Worm (Caenorhabditis elegans) whole organism, mixed stage, embryonic: ENCODE measurements around the gene T04H1.5.

ENCODE experiments used
- M03D4.4 ChIP-seq: sonication (generic microtip); optimal IDR thresholded peaks from 2 replicates; lab custom pipeline; 2017; ENCODE audit warnings: mild to moderate bottlenecking, missing genetic modification characterization, missing compliant biosample characterization
- bed-3 ChIP-seq: fragments of 200-800 bp; sonication (Bioruptor generic); optimal IDR thresholded peaks from 3 replicates; lab custom pipeline; 2018; ENCODE audit warnings: mild to moderate bottlenecking, missing genetic modification characterization, moderate library complexity, missing compliant biosample characterization
- blmp-1 ChIP-seq: fragments of 150-350 bp; optimal IDR thresholded peaks from 2 replicates; lab custom pipeline; 2014; ENCODE audit warnings: missing biosample characterization, missing genetic modification characterization
- ceh-43 ChIP-seq: fragments of 200-800 bp; sonication (Bioruptor generic); optimal IDR thresholded peaks from 2 replicates; lab custom pipeline; 2018; ENCODE audit warnings: mild to moderate bottlenecking, missing genetic modification characterization, moderate library complexity, missing compliant biosample characterization
- ceh-83 ChIP-seq: fragments of 200-800 bp; sonication (Bioruptor generic); optimal IDR thresholded peaks from 2 replicates; lab custom pipeline; 2018; ENCODE audit warnings: mild to moderate bottlenecking, missing genetic modification characterization, missing compliant biosample characterization
- ces-1 ChIP-seq: fragments of 150-350 bp; optimal IDR thresholded peaks from 2 replicates; lab custom pipeline; 2014; ENCODE audit warnings: missing biosample characterization, missing genetic modification reagents, missing genetic modification characterization
- cnd-1 ChIP-seq: fragments of 200-800 bp; sonication (Bioruptor generic); optimal IDR thresholded peaks from 2 replicates; lab custom pipeline; 2018; ENCODE audit warnings: mild to moderate bottlenecking, missing genetic modification characterization, missing compliant biosample characterization
- drap-1 ChIP-seq: fragments of 200-800 bp; sonication (Bioruptor generic); optimal IDR thresholded peaks from 3 replicates; lab custom pipeline; 2018; ENCODE audit warnings: mild to moderate bottlenecking, missing genetic modification characterization, missing compliant biosample characterization
- elt-1 ChIP-seq: sonication (generic microtip); optimal IDR thresholded peaks from 2 replicates; lab custom pipeline; 2017; ENCODE audit warnings: missing genetic modification characterization, mild to moderate bottlenecking, missing compliant biosample characterization, antibody characterized with exemption, moderate library complexity, borderline replicate concordance; ENCODE audit not compliant: insufficient read depth
- flh-1 ChIP-seq: fragments of 200-800 bp; sonication (Bioruptor generic); optimal IDR thresholded peaks from 2 replicates; lab custom pipeline; 2018; ENCODE audit warnings: mild to moderate bottlenecking, missing genetic modification characterization, moderate library complexity, missing compliant biosample characterization
- ham-2 ChIP-seq: fragments of 200-800 bp; sonication (Bioruptor generic); optimal IDR thresholded peaks from 2 replicates; lab custom pipeline; 2018; ENCODE audit warnings: mild to moderate bottlenecking, missing genetic modification characterization, missing compliant biosample characterization
- hlh-1 ChIP-seq: fragments of 150-350 bp; optimal IDR thresholded peaks from 2 replicates; lab custom pipeline; 2014; ENCODE audit warnings: missing biosample characterization, missing genetic modification reagents, missing genetic modification characterization
- lin-13 ChIP-seq: fragments of 150-350 bp; optimal IDR thresholded peaks from 2 replicates; lab custom pipeline; 2014; ENCODE audit warnings: missing biosample characterization, missing genetic modification characterization
- lin-32 ChIP-seq: fragments of 200-800 bp; sonication (Bioruptor generic); optimal IDR thresholded peaks from 2 replicates; lab custom pipeline; 2018; ENCODE audit warnings: mild to moderate bottlenecking, missing genetic modification characterization, missing compliant biosample characterization
- lsy-2 ChIP-seq: fragments of 150-350 bp; optimal IDR thresholded peaks from 2 replicates; lab custom pipeline; 2014; ENCODE audit warnings: missing biosample characterization, missing genetic modification characterization
- mab-5 ChIP-seq: fragments of 150-350 bp; optimal IDR thresholded peaks from 2 replicates; lab custom pipeline; 2014; ENCODE audit warnings: missing biosample characterization, missing genetic modification characterization
- mep-1 ChIP-seq: fragments of 150-350 bp; optimal IDR thresholded peaks from 2 replicates; lab custom pipeline; 2017; ENCODE audit warnings: missing biosample characterization, missing genetic modification reagents, missing genetic modification characterization, inconsistent platforms
- mls-2 ChIP-seq: sonication (generic microtip); optimal IDR thresholded peaks from 2 replicates; lab custom pipeline; 2016; ENCODE audit warnings: mild to moderate bottlenecking, missing genetic modification characterization, moderate library complexity, missing compliant biosample characterization
- nhr-2 ChIP-seq: fragments of 150-350 bp; optimal IDR thresholded peaks from 2 replicates; lab custom pipeline; 2014; ENCODE audit warnings: missing biosample characterization, missing genetic modification characterization
- nhr-237 ChIP-seq: fragments of 150-350 bp; optimal IDR thresholded peaks from 2 replicates; lab custom pipeline; 2014; ENCODE audit warnings: missing biosample characterization, missing genetic modification characterization
- nhr-28 ChIP-seq: fragments of 150-350 bp; optimal IDR thresholded peaks from 2 replicates; lab custom pipeline; 2014; ENCODE audit warnings: missing biosample characterization, missing genetic modification characterization
- nhr-76 ChIP-seq: sonication (generic microtip); optimal IDR thresholded peaks from 2 replicates; lab custom pipeline; 2017; ENCODE audit warnings: missing biosample characterization, missing genetic modification characterization
- pha-4 ChIP-seq: fragments of 150-350 bp; optimal IDR thresholded peaks from 2 replicates; lab custom pipeline; 2018; ENCODE audit warnings: missing biosample characterization, missing genetic modification reagents, missing genetic modification characterization
- sem-2 ChIP-seq: fragments of 200-800 bp; sonication (Bioruptor generic); optimal IDR thresholded peaks from 2 replicates; lab custom pipeline; 2018; ENCODE audit warnings: mild to moderate bottlenecking, missing genetic modification characterization, missing compliant biosample characterization
- snpc-4 ChIP-seq: fragments of 150-350 bp; optimal IDR thresholded peaks from 2 replicates; lab custom pipeline; 2014; ENCODE audit warnings: missing biosample characterization, missing genetic modification characterization
- sptf-1 ChIP-seq: sonication (generic microtip); optimal IDR thresholded peaks from 2 replicates; lab custom pipeline; 2017; ENCODE audit warnings: mild to moderate bottlenecking, missing genetic modification characterization, moderate library complexity, missing compliant biosample characterization
- tbx-8 ChIP-seq: fragments of 200-800 bp; sonication (Bioruptor generic); optimal IDR thresholded peaks from 2 replicates; lab custom pipeline; 2018; ENCODE audit warnings: mild to moderate bottlenecking, missing genetic modification characterization, moderate library complexity, missing compliant biosample characterization
- unc-120 ChIP-seq: sonication (generic microtip); optimal IDR thresholded peaks from 2 replicates; lab custom pipeline; 2017; ENCODE audit warnings: missing genetic modification characterization, missing compliant biosample characterization; ENCODE audit not compliant: poor library complexity, severe bottlenecking
- unc-39 ChIP-seq: fragments of 150-350 bp; optimal IDR thresholded peaks from 2 replicates; lab custom pipeline; 2014; ENCODE audit warnings: missing biosample characterization, missing genetic modification characterization
- unc-62 ChIP-seq: fragments of 150-350 bp; optimal IDR thresholded peaks from 2 replicates; lab custom pipeline; 2014; ENCODE audit warnings: missing biosample characterization, missing genetic modification reagents, missing genetic modification characterization
- zip-8 ChIP-seq: fragments of 150-350 bp; optimal IDR thresholded peaks from 2 replicates; lab custom pipeline; 2014; ENCODE audit warnings: missing biosample characterization, missing genetic modification characterization
- ztf-11 ChIP-seq: fragments of 150-350 bp; optimal IDR thresholded peaks from 2 replicates; lab custom pipeline; 2014; ENCODE audit warnings: missing biosample characterization, missing genetic modification characterization

T04H1.5 gene

DNA sequence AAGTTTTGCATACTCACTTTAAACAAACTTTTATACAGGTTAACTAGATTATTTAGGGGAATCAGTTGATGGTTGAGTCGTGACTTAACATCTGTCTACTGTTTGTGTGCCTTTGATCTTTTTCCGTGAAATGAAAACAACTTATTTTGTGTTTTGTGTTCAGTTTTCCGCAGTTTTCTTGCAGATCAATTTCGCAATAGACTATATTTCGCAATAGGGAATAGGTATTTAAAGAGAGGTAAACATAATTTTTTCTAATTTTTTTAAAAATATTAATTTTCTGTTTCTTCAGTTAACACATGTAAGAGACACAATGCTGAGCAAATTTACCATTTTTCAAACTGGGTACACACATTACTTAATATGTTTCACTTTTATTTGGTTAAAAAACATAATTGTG is 10.2 kb downstream of the T04H1.5 start, which contains the start of gene tbb-6:
Gene tbb-6, plus strand, starts transcription at position 155 of the 400 bp plus-strand sequence.
- TF ChIP-seq pha-4 (tag; lab: Kevin White, UChicago), result no peak
- no peak for TF ChIP-seq unc-62 (GFP tag; lab: Kevin White, UChicago)
- TF ChIP-seq elt-1, result no peak
- TF ChIP-seq blmp-1 (tag; lab: Kevin White, UChicago), result no peak
- TF ChIP-seq lin-32 (GFP tag; lab: Kevin White, UChicago), result no peak
- TF ChIP-seq lin-13 (tag; lab: Kevin White, UChicago), result no peak
- TF ChIP-seq ceh-83 (GFP tag; lab: Kevin White, UChicago), result no peak
- TF ChIP-seq nhr-76, result no peak
- TF ChIP-seq sem-2 (GFP tag; lab: Kevin White, UChicago), result no peak
- no peak for TF ChIP-seq zip-8
- TF ChIP-seq drap-1 (GFP tag; lab: Kevin White, UChicago), result no peak
- no peak for TF ChIP-seq snpc-4 (tag; lab: Kevin White, UChicago)
- no peak for TF ChIP-seq ztf-11 (tag; lab: Kevin White, UChicago)
- no peak for TF ChIP-seq tbx-8 (GFP tag; lab: Kevin White, UChicago)
- TF ChIP-seq cnd-1 (tag; lab: Kevin White, UChicago), result no peak
- no peak for TF ChIP-seq bed-3 (GFP tag; lab: Kevin White, UChicago)
- TF ChIP-seq ceh-43 (GFP tag; lab: Kevin White, UChicago), result no peak

DNA sequence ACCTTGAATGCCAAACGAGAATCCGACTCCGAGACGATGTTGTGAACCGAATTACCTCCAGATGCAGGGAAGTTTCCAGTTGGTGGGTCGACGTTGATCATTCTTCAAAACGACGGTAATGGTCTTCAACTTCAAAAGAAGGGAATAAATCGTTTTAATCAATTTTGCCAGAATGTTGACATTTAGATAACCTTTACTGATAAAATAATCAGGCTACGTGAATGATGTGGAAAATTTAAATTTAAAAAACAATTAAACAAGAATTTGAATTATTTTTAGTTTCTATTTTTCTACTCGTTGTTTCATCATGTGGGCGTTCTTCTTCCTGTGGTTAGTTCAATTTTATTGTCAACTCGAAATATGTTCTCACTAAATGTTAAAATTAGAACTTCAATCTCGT is 12.6 kb downstream of the T04H1.5 start, which contains the start of gene ssp-35:
Gene ssp-35, minus strand, starts transcription at position 101 of the 400 bp plus-strand sequence.
- no peak for TF ChIP-seq mls-2 (tag; lab: Kevin White, UChicago)
- no peak for TF ChIP-seq sem-2 (GFP tag; lab: Kevin White, UChicago)
- TF ChIP-seq lin-32 (GFP tag; lab: Kevin White, UChicago), result no peak
- no peak for TF ChIP-seq sptf-1 (tag; lab: Kevin White, UChicago)
- TF ChIP-seq nhr-28, result no peak
- TF ChIP-seq lsy-2 (tag; lab: Kevin White, UChicago), result no peak
- TF ChIP-seq unc-39, result no peak
- no peak for TF ChIP-seq unc-120
- no peak for TF ChIP-seq zip-8
- no peak for TF ChIP-seq hlh-1 (tag; lab: Kevin White, UChicago)
- TF ChIP-seq mep-1 (tag; lab: Kevin White, UChicago), result no peak
- TF ChIP-seq ceh-43 (GFP tag; lab: Kevin White, UChicago), result no peak
- TF ChIP-seq pha-4 (tag; lab: Kevin White, UChicago), result no peak

DNA sequence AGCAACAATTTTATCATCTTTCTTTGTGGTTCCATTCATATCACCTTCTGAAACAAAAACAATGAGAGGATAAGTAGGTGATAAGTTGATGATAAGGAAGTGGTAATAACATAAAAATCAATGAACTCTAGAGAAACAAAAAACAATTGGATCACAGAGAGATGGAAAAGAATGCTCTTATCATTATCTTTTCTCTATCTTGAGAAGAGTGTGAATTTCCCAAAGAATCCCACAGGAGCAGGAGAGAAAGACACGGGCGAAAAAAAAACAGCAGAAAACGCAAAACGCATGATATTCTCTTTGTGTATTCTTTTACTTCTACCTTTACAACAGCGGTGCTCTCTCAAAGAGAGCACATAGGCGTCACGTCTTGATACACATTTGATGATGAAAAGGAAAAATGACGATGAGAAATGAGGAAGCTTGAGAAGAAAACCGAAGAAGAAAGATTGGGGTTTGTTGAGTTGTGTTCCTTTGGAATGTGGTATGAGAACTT is 18.2 kb downstream of the T04H1.5 start, which contains the start of gene twk-24:
Gene twk-24, minus strand, starts transcription at position 51 of the 496 bp plus-strand sequence.
- TF ChIP-seq M03D4.4 (tag; lab: Kevin White, UChicago) (no peak), lsy-2 (tag; lab: Kevin White, UChicago) (no peak), bed-3 (GFP tag; lab: Kevin White, UChicago) (no peak), ztf-11 (tag; lab: Kevin White, UChicago) (no peak), flh-1 (GFP tag; lab: Kevin White, UChicago) (no peak), hlh-1 (tag; lab: Kevin White, UChicago) (no peak), zip-8 (no peak), unc-62 (GFP tag; lab: Kevin White, UChicago) (no peak), ceh-43 (GFP tag; lab: Kevin White, UChicago) (no peak), nhr-237 (tag; lab: Kevin White, UChicago) (no peak), nhr-2 (tag; lab: Kevin White, UChicago) (no peak), mls-2 (tag; lab: Kevin White, UChicago) (no peak), cnd-1 (tag; lab: Kevin White, UChicago) (no peak), sem-2 (GFP tag; lab: Kevin White, UChicago) (no peak), mab-5 (tag; lab: Kevin White, UChicago) (no peak), nhr-76 (no peak), sptf-1 (tag; lab: Kevin White, UChicago) (no peak)

DNA sequence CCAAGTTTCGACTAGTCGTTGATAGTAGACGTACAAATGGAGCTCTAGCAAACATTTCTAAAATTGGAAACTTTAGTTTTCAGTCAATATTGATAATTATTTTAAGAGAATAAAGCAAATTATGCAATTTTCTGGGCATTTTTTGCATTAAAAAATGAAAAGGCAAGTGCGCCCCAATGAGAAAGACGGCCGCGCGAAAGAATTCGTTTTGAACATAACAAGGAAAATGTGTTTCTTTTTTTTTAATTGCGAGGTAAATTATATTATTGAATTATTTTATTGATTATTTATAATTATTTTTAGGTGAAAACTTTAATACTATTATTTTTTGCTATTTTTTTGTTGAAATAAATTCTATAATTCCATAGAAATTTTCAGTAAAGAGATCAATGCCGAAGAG is 20.4 kb downstream of the T04H1.5 start, which contains the start of the genes tsfm-1 and capg-2:
Gene tsfm-1, minus strand, starts transcription at position 57 of the 400 bp plus-strand sequence.
Gene capg-2, plus strand, starts transcription at position 379 of the 400 bp plus-strand sequence.
- TF ChIP-seq M03D4.4 (tag; lab: Kevin White, UChicago), result no peak
- TF ChIP-seq lin-32 (GFP tag; lab: Kevin White, UChicago), result no peak
- TF ChIP-seq elt-1, result no peak
- no peak for TF ChIP-seq unc-39
- TF ChIP-seq mls-2 (tag; lab: Kevin White, UChicago), result no peak
- TF ChIP-seq ces-1 (GFP tag; lab: Kevin White, UChicago), result no peak
- no peak for TF ChIP-seq tbx-8 (GFP tag; lab: Kevin White, UChicago)
- no peak for TF ChIP-seq nhr-76
- no peak for TF ChIP-seq ztf-11 (tag; lab: Kevin White, UChicago)
- TF ChIP-seq ham-2 (GFP tag; lab: Kevin White, UChicago), result no peak
